Worm (Caenorhabditis elegans): ENCODE data around the gene cyp-33D3.
A peak's percentile ranks its signal among the peaks of the same experiment; 100 is the strongest.

The cyp-33D3 gene

DNA sequence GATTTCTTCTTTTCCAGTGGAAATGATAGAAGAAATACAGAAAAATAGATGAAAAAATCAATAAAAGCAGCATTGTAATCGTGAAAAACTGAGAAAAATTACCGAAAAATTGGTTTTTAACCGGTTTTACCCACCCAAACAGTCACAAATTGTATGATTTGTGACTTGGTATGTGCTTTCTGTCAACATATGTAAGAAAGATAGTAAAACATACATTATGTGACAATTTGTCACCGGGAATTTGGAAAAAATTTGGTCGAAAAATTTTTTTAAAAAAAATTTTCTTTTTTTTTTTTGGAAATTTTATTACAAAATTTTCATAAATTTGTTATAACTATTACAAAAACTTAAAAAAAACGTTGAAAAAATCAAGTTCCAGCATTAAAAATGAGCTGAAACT lies at the start of gene cyp-33D3:
TSS of gene cyp-33D3 (minus strand) at position 101 of the 400 bp plus-strand sequence.
- TF ChIP-seq ceh-82 (tag; optimal IDR thresholded peaks at IDR 0.05) (no peak), unc-30 (tag; optimal IDR thresholded peaks at IDR 0.05) (no peak), unc-130 (tag; optimal IDR thresholded peaks at IDR 0.05) (no peak), ama-1 (optimal IDR thresholded peaks at IDR 0.05) (no peak), nhr-76 (tag; optimal IDR thresholded peaks at IDR 0.05) (no peak), unc-86 (tag; optimal IDR thresholded peaks at IDR 0.05) (no peak), rnt-1 (tag; optimal IDR thresholded peaks at IDR 0.05) (no peak), ceh-90 (tag; optimal IDR thresholded peaks at IDR 0.05) (no peak), grh-1 (GFP tag; IDR thresholded peaks at IDR 0.05) (no peak), ets-5 (GFP tag; IDR thresholded peaks at IDR 0.05) (no peak)

- TF ChIP-seq nhr-19 (GFP tag; conservative IDR thresholded peaks at IDR 0.05) = peak; percentile 23
These were observed 46.0 kb upstream of the cyp-33D3 start for ce11 chrV:18882990-18883389.

- TF ChIP-seq ztf-4 (tag; optimal IDR thresholded peaks at IDR 0.05) = no peak
- TF ChIP-seq vab-15 (tag; optimal IDR thresholded peaks at IDR 0.05) = no peak
- no peak for TF ChIP-seq ceh-90 (tag; optimal IDR thresholded peaks at IDR 0.05)
- no peak for TF ChIP-seq nhr-76 (tag; optimal IDR thresholded peaks at IDR 0.05)
- no peak for TF ChIP-seq snpc-4 (tag; optimal IDR thresholded peaks at IDR 0.05)
- TF ChIP-seq lin-39 (tag; optimal IDR thresholded peaks at IDR 0.05) = no peak
- no peak for TF ChIP-seq egl-27 (tag; optimal IDR thresholded peaks at IDR 0.05)
These were observed 36.8 kb upstream of the cyp-33D3 start, which contains the start of gene ceh-51 for ce11 chrV:18873833-18874232. Gene ceh-51, plus strand, starts transcription at chrV:18874133.

DNA sequence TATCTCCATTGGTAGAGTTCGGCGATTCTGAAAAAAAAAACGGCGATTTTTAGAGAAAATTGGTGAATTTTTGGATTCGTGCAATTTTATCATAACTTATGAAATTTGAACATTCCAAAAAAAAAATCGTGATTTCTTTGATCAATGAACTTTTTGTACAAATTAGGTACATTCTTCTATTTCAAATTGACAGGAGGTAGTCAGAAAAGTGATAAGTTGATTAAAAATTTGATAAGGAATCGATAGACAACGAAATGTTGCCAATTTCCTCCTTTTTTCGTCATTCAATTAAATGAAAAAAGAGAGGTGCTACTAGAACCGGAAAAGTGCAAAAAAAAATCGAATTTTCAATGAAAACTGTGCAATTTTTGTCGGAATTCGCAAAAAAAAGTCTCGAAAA lies 33.9 kb upstream of the cyp-33D3 start:
- TF ChIP-seq elt-2 (tag; optimal IDR thresholded peaks at IDR 0.05) (peak; percentile 3), sup-37 (GFP tag; optimal IDR thresholded peaks at IDR 0.05) (no peak)

ce11 chrV:18868517-18868916 lies 31.5 kb upstream of the cyp-33D3 start:
- no peak for TF ChIP-seq egl-27 (tag; optimal IDR thresholded peaks at IDR 0.05)
- no peak for TF ChIP-seq egl-13 (tag; optimal IDR thresholded peaks at IDR 0.05)
- peak; percentile 79 for TF ChIP-seq lin-14 (GFP tag; optimal IDR thresholded peaks at IDR 0.05)
- TF ChIP-seq nhr-90 (tag; optimal IDR thresholded peaks at IDR 0.05; ENCODE audit: poor library complexity) = no peak
- TF ChIP-seq zag-1 (tag; optimal IDR thresholded peaks at IDR 0.05) = no peak
- no peak for TF ChIP-seq nhr-20 (tag; optimal IDR thresholded peaks at IDR 0.05)
- TF ChIP-seq mef-2 (tag; optimal IDR thresholded peaks at IDR 0.05) = no peak
- no peak for TF ChIP-seq nhr-12 (tag; optimal IDR thresholded peaks at IDR 0.05)
- TF ChIP-seq ceh-63 (GFP tag; optimal IDR thresholded peaks at IDR 0.05) = no peak
- TF ChIP-seq nhr-47 (tag; optimal IDR thresholded peaks at IDR 0.05) = peak; percentile 22
- no peak for TF ChIP-seq ets-5 (GFP tag; IDR thresholded peaks at IDR 0.05)
- TF ChIP-seq lin-15B (tag; optimal IDR thresholded peaks at IDR 0.05) = no peak
- no peak for TF ChIP-seq nhr-237 (tag; optimal IDR thresholded peaks at IDR 0.05)
- no peak for TF ChIP-seq C16A3.4 (tag; optimal IDR thresholded peaks at IDR 0.05)
- TF ChIP-seq efl-1 (optimal IDR thresholded peaks at IDR 0.05) = peak; percentile 36 to 40
- peak in 1 of 2 experiments; percentile 7 for TF ChIP-seq efl-1 (GFP tag; optimal IDR thresholded peaks at IDR 0.05 in 1 of 2)
- TF ChIP-seq zip-4 (GFP tag; optimal IDR thresholded peaks at IDR 0.05) = no peak
- TF ChIP-seq ztf-11 (tag; optimal IDR thresholded peaks at IDR 0.05) = no peak
- no peak for TF ChIP-seq fkh-10 (GFP tag; optimal IDR thresholded peaks at IDR 0.05)
- TF ChIP-seq lsy-2 (tag; optimal IDR thresholded peaks at IDR 0.05) = peak in 1 of 2 experiments; percentile 34
- no peak for TF ChIP-seq hlh-17 (GFP tag; optimal IDR thresholded peaks at IDR 0.05; ENCODE audit: borderline replicate concordance)
- no peak for TF ChIP-seq unc-62 (GFP tag; optimal IDR thresholded peaks at IDR 0.05)
- TF ChIP-seq nhr-84 (tag; optimal IDR thresholded peaks at IDR 0.05) = no peak
- TF ChIP-seq ama-1 (optimal IDR thresholded peaks at IDR 0.05) = no peak
- TF ChIP-seq fos-1 (tag; optimal IDR thresholded peaks at IDR 0.05) = no peak
- TF ChIP-seq ceh-8 (GFP tag; optimal IDR thresholded peaks at IDR 0.05) = no peak
- TF ChIP-seq lin-35 (GFP tag; optimal IDR thresholded peaks at IDR 0.05) = peak; percentile 27 to 37
- TF ChIP-seq F16B12.6 (tag; optimal IDR thresholded peaks at IDR 0.05) = peak; percentile 22
- peak; percentile 49 for TF ChIP-seq snu-23 (GFP tag; optimal IDR thresholded peaks at IDR 0.05)
- no peak for TF ChIP-seq ceh-88 (GFP tag; IDR thresholded peaks at IDR 0.05)
- no peak for TF ChIP-seq C04F5.9 (tag; optimal IDR thresholded peaks at IDR 0.05)
- TF ChIP-seq grh-1 (GFP tag; IDR thresholded peaks at IDR 0.05) = no peak
- TF ChIP-seq rnt-1 (tag; optimal IDR thresholded peaks at IDR 0.05) = no peak
- TF ChIP-seq unc-86 (tag; optimal IDR thresholded peaks at IDR 0.05) = no peak
